Worm (Caenorhabditis elegans) whole organism, early embryonic: ENCODE measurements around the gene F59B1.8.

Experiments used
- ama-1 ChIP-seq: fragments of 150-350 bp; optimal IDR thresholded peaks from 2 replicates; lab custom pipeline; 2014
- hmbx-1 ChIP-seq: sonication (generic microtip); optimal IDR thresholded peaks from 2 replicates; lab custom pipeline; 2016; ENCODE audit warnings: mild to moderate bottlenecking, missing genetic modification characterization, missing compliant biosample characterization
- scrt-1 ChIP-seq: fragments of 200-800 bp; sonication (Bioruptor generic); IDR thresholded peaks from 2 replicates; pipeline ENCODE4 v1.3.6; 2022; ENCODE audit warnings: missing genetic modification characterization, missing compliant biosample characterization
- tbx-11 ChIP-seq: fragments of 200-800 bp; sonication (Bioruptor generic); IDR thresholded peaks from 2 replicates; pipeline ENCODE4 v1.3.6; 2022; ENCODE audit warnings: missing genetic modification characterization, missing compliant biosample characterization

- TF ChIP-seq ama-1 (lab: Kevin White, UChicago) (no peak), scrt-1 (GFP tag; lab: Robert Waterston, UW) (no peak), tbx-11 (GFP tag; lab: Robert Waterston, UW) (no peak), hmbx-1 (tag; lab: Kevin White, UChicago) (no peak)
These were observed 4.2 kb downstream of the F59B1.8 start for ce11 chrV:3639873-3640272.
